Fruit fly (Drosophila melanogaster) whole organism, adult: ENCODE data around the gene Sec24CD.

Experiments used
- CG11617 ChIP-seq: fragments of 200-800 bp; sonication (Bioruptor generic); optimal IDR thresholded peaks from 2 replicates; lab custom pipeline; 2017; ENCODE audit warnings: mild to moderate bottlenecking, missing biosample characterization, missing genetic modification reagents, missing genetic modification characterization
- CG12768 ChIP-seq: fragments of 200-800 bp; sonication (Bioruptor generic); optimal IDR thresholded peaks from 2 replicates; lab custom pipeline; 2017; ENCODE audit warnings: missing biosample characterization, missing genetic modification characterization, mild to moderate bottlenecking, moderate library complexity, missing genetic modification reagents
- CG14711 ChIP-seq: fragments of 200-800 bp; sonication (Bioruptor generic); optimal IDR thresholded peaks from 2 replicates; lab custom pipeline; 2018; ENCODE audit warnings: missing biosample characterization, mild to moderate bottlenecking, missing genetic modification characterization, moderate library complexity
- CG1620 ChIP-seq: fragments of 200-800 bp; sonication (Bioruptor generic); optimal IDR thresholded peaks from 2 replicates; lab custom pipeline; 2016; ENCODE audit warnings: missing biosample characterization, missing genetic modification characterization
- CG33017 ChIP-seq: fragments of 200-800 bp; sonication (Bioruptor generic); optimal IDR thresholded peaks from 2 replicates; lab custom pipeline; 2018; ENCODE audit warnings: missing biosample characterization, mild to moderate bottlenecking, missing genetic modification characterization, moderate library complexity
- CG5204 ChIP-seq: fragments of 200-800 bp; sonication (Bioruptor generic); optimal IDR thresholded peaks from 2 replicates; lab custom pipeline; 2016; ENCODE audit warnings: missing biosample characterization, missing genetic modification characterization
- CG7045 ChIP-seq: fragments of 200-800 bp; sonication (Bioruptor generic); optimal IDR thresholded peaks from 2 replicates; lab custom pipeline; 2017; ENCODE audit warnings: missing biosample characterization, mild to moderate bottlenecking, missing genetic modification characterization
- CG7101 ChIP-seq: fragments of 200-800 bp; sonication (Bioruptor generic); optimal IDR thresholded peaks from 2 replicates; lab custom pipeline; 2018; ENCODE audit warnings: missing biosample characterization, mild to moderate bottlenecking, missing genetic modification characterization, moderate library complexity
- Clk ChIP-seq: fragments of 200-800 bp; sonication (Bioruptor generic); optimal IDR thresholded peaks from 2 replicates; lab custom pipeline; 2017; ENCODE audit warnings: missing biosample characterization, missing genetic modification characterization
- Crg-1 ChIP-seq: fragments of 200-800 bp; sonication (Bioruptor generic); optimal IDR thresholded peaks from 2 replicates; lab custom pipeline; 2016; ENCODE audit warnings: missing biosample characterization, missing genetic modification characterization
- Hr96 ChIP-seq: fragments of 200-800 bp; sonication (Bioruptor generic); optimal IDR thresholded peaks from 2 replicates; lab custom pipeline; 2016; ENCODE audit warnings: missing biosample characterization, missing genetic modification characterization
- Mnt ChIP-seq: fragments of 200-800 bp; sonication (Bioruptor generic); optimal IDR thresholded peaks from 2 replicates; lab custom pipeline; 2016; ENCODE audit warnings: missing biosample characterization, mild to moderate bottlenecking, missing genetic modification characterization
- bab1 ChIP-seq: fragments of 200-800 bp; sonication (Bioruptor generic); optimal IDR thresholded peaks from 3 replicates; lab custom pipeline; 2019; ENCODE audit warnings: missing biosample characterization, mild to moderate bottlenecking, missing genetic modification characterization, moderate library complexity
- cic ChIP-seq: fragments of 200-800 bp; sonication (Bioruptor generic); optimal IDR thresholded peaks from 2 replicates; lab custom pipeline; 2017; ENCODE audit warnings: missing biosample characterization, mild to moderate bottlenecking, missing genetic modification characterization, moderate library complexity
- cnc ChIP-seq, 2 experiments: fragments of >200 bp; optimal IDR thresholded peaks; 2 replicates each; lab custom pipeline; 2017
- kay ChIP-seq: fragments of 200-800 bp; sonication (Bioruptor generic); peaks from one replicate; lab custom pipeline; 2016; ENCODE audit warnings: missing biosample characterization, missing genetic modification characterization, borderline replicate concordance
- ovo ChIP-seq: fragments of 200-800 bp; sonication (Bioruptor generic); optimal IDR thresholded peaks from 2 replicates; lab custom pipeline; 2016; ENCODE audit warnings: missing biosample characterization, missing genetic modification characterization
- pad ChIP-seq: fragments of 200-800 bp; sonication (Bioruptor generic); optimal IDR thresholded peaks from 3 replicates; lab custom pipeline; 2017; ENCODE audit warnings: missing biosample characterization, missing genetic modification characterization, mild to moderate bottlenecking, moderate library complexity, missing genetic modification reagents
- tj ChIP-seq: fragments of 200-800 bp; sonication (Bioruptor generic); optimal IDR thresholded peaks from 3 replicates; lab custom pipeline; 2017; ENCODE audit warnings: missing biosample characterization, mild to moderate bottlenecking, missing genetic modification characterization, moderate library complexity
- toe ChIP-seq: fragments of 200-800 bp; sonication (Bioruptor generic); optimal IDR thresholded peaks from 2 replicates; lab custom pipeline; 2016; ENCODE audit warnings: missing biosample characterization, missing genetic modification characterization

The Sec24CD gene

DNA sequence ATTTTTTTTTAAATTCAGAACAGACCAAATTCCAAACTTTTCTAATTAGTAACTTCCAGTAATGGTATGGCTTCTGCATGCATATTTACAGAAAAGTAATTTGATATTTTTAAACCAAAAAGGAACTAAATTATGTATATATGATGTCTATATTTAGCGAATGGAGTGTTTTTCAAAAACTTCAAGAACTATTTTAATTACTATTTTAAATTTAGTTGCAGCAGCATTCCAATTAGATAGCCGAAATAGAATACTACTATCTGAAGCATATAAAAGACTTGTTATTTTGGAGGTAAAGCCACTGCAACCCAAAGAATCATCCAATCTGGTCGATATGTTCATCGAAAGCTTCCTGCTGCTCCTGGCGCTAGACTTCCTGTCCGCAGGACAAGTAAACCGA, 16.1 kb upstream of the Sec24CD start, which contains the start of gene CG17234:
CG17234 (plus strand) TSS at position 301 of the 400 bp plus-strand sequence.
- TF ChIP-seq tj (GFP tag; lab: Kevin White, UChicago) (no peak), CG5204 (GFP tag; lab: Kevin White, UChicago) (no peak), kay (no peak), toe (no peak), cic (GFP tag; lab: Kevin White, UChicago) (no peak), cnc (optimal IDR thresholded peaks at IDR 0.05; lab: Kevin White, UChicago) (no peak), CG33017 (tag; lab: Kevin White, UChicago) (no peak), CG1620 (no peak), CG12768 (no peak), ovo (GFP tag; lab: Kevin White, UChicago) (no peak), CG7101 (tag; lab: Kevin White, UChicago) (no peak), CG14711 (tag; lab: Kevin White, UChicago) (no peak), CG11617 (GFP tag; lab: Kevin White, UChicago) (no peak), Mnt (GFP tag; lab: Kevin White, UChicago) (no peak), pad (GFP tag; lab: Kevin White, UChicago) (no peak), Hr96 (no peak), Clk (GFP tag; lab: Kevin White, UChicago) (no peak), CG7045 (GFP tag; lab: Kevin White, UChicago) (no peak)

DNA sequence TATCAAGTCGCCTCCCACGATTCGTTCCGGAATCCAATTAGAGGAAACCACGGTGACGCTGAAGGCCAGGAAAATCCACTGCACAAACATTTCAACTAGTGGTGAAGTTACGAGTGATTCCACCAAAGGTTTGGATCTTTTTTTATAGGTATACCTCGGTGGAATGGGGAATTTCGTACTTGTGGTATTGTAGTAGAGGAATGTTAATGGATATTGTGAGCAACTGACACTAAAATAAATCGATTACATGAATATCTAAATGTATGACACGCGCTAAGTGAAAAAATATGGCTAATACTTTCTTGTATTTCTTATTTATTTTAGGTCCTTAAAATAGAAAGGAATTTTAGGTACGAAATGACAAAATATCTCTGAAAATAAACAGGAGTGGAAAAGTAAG, 15.6 kb upstream of the Sec24CD start, which contains the start of gene CG17239:
CG17239 (minus strand) TSS at position 101 of the 400 bp plus-strand sequence.
- TF ChIP-seq Clk (GFP tag; lab: Kevin White, UChicago) (no peak), CG11617 (GFP tag; lab: Kevin White, UChicago) (no peak), Hr96 (no peak), cnc (optimal IDR thresholded peaks at IDR 0.05; lab: Kevin White, UChicago) (no peak), ovo (GFP tag; lab: Kevin White, UChicago) (no peak)

DNA sequence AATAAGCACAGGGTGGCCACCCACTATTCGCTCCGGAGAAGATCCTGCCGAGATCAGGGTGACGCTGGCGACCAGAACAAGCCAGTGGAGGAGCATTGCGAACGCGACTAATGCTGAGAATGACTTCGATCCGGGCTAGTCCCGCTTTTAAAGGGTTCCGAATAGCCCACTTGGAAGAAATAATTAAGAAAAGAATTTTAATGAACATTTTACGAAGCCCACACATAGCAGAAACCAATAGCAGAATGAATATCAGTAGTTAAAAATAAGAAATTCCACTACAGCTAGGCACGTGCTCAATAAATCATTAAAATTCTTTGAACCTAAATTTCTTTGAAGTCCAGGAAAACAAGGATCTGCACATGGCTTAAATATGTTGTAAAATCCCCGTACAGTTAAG, 14.5 kb upstream of the Sec24CD start, which contains the start of gene Ser12:
Ser12 (minus strand) TSS at position 101 of the 400 bp plus-strand sequence.
- TF ChIP-seq CG14711 (tag; lab: Kevin White, UChicago) = no peak
- no peak for TF ChIP-seq CG33017 (tag; lab: Kevin White, UChicago)
- TF ChIP-seq tj (GFP tag; lab: Kevin White, UChicago) = no peak
- no peak for TF ChIP-seq Crg-1
- no peak for TF ChIP-seq Hr96
- TF ChIP-seq Clk (GFP tag; lab: Kevin White, UChicago) = no peak
- TF ChIP-seq CG7101 (tag; lab: Kevin White, UChicago) = no peak
- no peak for TF ChIP-seq cic (GFP tag; lab: Kevin White, UChicago)
- no peak for TF ChIP-seq CG12768
- TF ChIP-seq Mnt (GFP tag; lab: Kevin White, UChicago) = no peak
- no peak for TF ChIP-seq CG1620
- no peak for TF ChIP-seq CG5204 (GFP tag; lab: Kevin White, UChicago)
- TF ChIP-seq pad (GFP tag; lab: Kevin White, UChicago) = no peak

DNA sequence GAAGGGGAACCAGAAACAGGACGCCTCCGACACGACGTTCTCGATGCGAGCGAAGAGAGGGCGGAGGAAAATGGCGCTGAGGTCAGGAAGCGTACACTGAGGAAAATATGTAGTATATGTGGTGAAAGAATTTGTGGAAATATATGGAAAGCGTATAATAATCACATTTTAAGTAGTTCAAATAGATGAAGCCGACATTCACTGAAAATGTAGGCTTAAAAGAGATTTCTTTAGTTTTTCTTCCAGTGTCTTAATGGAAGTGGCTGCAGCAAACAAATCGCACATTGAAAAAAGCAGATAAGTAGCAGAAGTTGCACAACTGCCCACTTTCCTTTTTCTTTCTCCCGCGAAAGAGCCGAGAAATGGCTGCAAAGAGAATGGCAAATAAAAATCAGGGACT, 12.9 kb upstream of the Sec24CD start:
- no peak for TF ChIP-seq Mnt (GFP tag; lab: Kevin White, UChicago)
- TF ChIP-seq pad (GFP tag; lab: Kevin White, UChicago) = no peak

DNA sequence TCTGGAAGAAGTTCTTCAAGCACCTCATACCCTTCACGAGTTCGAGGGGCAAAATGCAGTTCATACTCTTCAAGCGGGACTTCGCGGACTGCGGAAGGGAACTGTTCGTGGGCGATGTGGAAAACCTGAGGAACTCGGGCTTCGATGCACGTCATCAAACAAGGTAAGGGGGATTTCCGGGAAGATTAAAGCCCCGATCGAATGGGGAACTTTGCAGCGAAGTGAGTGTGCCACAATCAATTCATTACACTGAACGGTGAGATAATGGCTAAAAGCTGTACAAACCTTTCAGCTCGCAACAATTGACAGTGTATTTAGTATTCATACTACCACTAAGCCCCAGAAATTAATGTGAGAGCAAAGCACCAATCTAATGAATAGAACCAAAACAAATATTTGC, 6.1 kb upstream of the Sec24CD start:
- TF ChIP-seq ovo (GFP tag; lab: Kevin White, UChicago) (no peak), CG11617 (GFP tag; lab: Kevin White, UChicago) (no peak)

DNA sequence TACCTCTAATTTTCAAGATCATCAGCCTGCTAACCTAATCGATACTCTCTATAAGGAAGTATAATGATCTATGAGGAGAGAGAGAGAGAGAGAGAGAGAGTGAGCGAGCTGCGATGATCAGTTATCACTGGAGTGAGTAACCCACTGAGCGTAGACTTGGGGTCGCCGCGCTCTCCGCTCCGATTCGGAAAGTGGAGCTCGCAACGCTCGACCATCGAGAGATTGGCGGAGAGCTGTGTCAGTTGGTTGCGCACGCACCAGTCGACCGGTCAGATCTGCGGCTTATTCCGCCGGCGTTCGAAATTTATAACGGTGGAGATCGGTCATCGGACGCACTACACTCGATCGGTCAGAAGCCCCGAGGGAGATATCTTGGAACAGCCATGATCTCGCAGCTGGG, 5.5 kb upstream of the Sec24CD start, which contains the start of gene CG4267:
CG4267 (plus strand) TSS at position 240 of the 400 bp plus-strand sequence.
- TF ChIP-seq ovo (GFP tag; lab: Kevin White, UChicago) (peak; percentile 27), toe (no peak), CG33017 (tag; lab: Kevin White, UChicago) (no peak)

DNA sequence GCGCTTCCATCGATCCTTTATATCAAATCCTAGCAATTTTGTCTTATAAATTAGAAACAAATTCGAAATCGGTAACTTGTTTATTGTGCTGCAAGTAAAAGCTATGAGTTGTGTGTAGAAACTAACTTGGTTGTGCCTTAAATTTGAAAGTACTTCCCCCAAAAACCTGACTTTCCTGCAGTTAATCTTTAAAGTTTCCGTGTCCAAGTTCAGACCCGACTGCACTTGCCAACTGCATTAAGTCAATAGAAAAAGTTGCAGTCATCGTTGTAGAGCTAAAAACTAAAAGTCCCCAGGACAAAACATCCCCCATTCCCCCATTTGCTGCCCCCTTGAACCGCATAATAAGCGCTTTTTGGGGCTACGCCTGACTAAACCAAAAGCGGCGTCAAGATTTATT, 3.8 kb upstream of the Sec24CD start, which contains the start of gene Tengl1:
Tengl1 (minus strand) TSS at position 101 of the 400 bp plus-strand sequence.
- TF ChIP-seq bab1 (GFP tag; lab: Kevin White, UChicago) (no peak), cic (GFP tag; lab: Kevin White, UChicago) (no peak), CG7101 (tag; lab: Kevin White, UChicago) (no peak), ovo (GFP tag; lab: Kevin White, UChicago) (no peak), toe (no peak), Clk (GFP tag; lab: Kevin White, UChicago) (no peak), CG5204 (GFP tag; lab: Kevin White, UChicago) (no peak), pad (GFP tag; lab: Kevin White, UChicago) (no peak)

DNA sequence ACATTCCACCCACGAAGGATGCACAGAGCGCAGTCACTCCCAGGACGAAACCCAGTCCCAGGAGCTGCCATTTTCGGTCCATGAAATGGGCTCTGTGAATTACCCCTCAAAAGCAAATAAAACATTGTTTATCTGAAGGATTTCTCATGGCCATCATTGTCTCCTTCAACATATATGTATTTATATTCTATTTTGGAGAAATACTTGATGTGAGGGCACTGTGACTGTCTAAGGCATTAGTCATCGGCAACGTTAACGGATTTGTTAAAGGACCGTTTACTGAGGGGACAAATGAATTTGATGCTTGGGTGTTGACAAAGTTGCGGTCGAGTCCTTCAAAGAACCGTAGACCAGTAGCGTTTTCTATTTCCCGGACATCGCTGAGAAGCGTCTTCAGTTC, 2.6 kb upstream of the Sec24CD start, which contains the start of gene Tengl2:
Tengl2 (minus strand) TSS at position 101 of the 400 bp plus-strand sequence.
- no peak for TF ChIP-seq Crg-1
- no peak for TF ChIP-seq pad (GFP tag; lab: Kevin White, UChicago)
- TF ChIP-seq toe = no peak
- no peak for TF ChIP-seq CG7101 (tag; lab: Kevin White, UChicago)
- TF ChIP-seq CG14711 (tag; lab: Kevin White, UChicago) = no peak
- TF ChIP-seq CG1620 = no peak
- TF ChIP-seq Mnt (GFP tag; lab: Kevin White, UChicago) = no peak
- TF ChIP-seq kay = no peak
